Fruit fly (Drosophila melanogaster) whole organism, prepupa: Measurements from ENCODE around the gene CG10340.
A peak's percentile ranks its signal among the peaks of the same experiment; 100 is the strongest.

ENCODE experiments used
- Blimp-1 ChIP-seq: fragments of 200-800 bp; sonication (Bioruptor generic); optimal IDR thresholded peaks from 3 replicates; lab custom pipeline; 2017; ENCODE audit warnings: missing biosample characterization, missing genetic modification characterization, mild to moderate bottlenecking, moderate library complexity, missing genetic modification reagents
- CG10631 ChIP-seq: fragments of 200-800 bp; sonication (Bioruptor generic); optimal IDR thresholded peaks from 2 replicates; lab custom pipeline; 2016; ENCODE audit warnings: missing biosample characterization, missing genetic modification characterization
- CG15336 ChIP-seq: fragments of 200-800 bp; sonication (Bioruptor generic); IDR thresholded peaks from 2 replicates; pipeline ENCODE4 v1.3.6; 2022; ENCODE audit warnings: missing biosample characterization, missing genetic modification characterization
- CG1621 ChIP-seq: fragments of 200-800 bp; sonication (Bioruptor generic); optimal IDR thresholded peaks from 3 replicates; lab custom pipeline; 2018; ENCODE audit warnings: missing biosample characterization, mild to moderate bottlenecking, missing genetic modification characterization
- CG16779 ChIP-seq: fragments of 200-800 bp; sonication (Bioruptor generic); optimal IDR thresholded peaks from 3 replicates; lab custom pipeline; 2017; ENCODE audit warnings: missing biosample characterization, mild to moderate bottlenecking, missing genetic modification characterization
- CG3032 ChIP-seq: fragments of 200-800 bp; optimal IDR thresholded peaks from 2 replicates; lab custom pipeline; 2019; ENCODE audit warnings: missing biosample characterization, mild to moderate bottlenecking, missing genetic modification characterization, moderate library complexity
- CG32006 ChIP-seq: fragments of 200-800 bp; sonication (Bioruptor generic); optimal IDR thresholded peaks from 3 replicates; lab custom pipeline; 2017; ENCODE audit warnings: missing biosample characterization, mild to moderate bottlenecking, missing genetic modification characterization
- CG3919 ChIP-seq: fragments of 200-800 bp; sonication (Bioruptor generic); optimal IDR thresholded peaks from 3 replicates; lab custom pipeline; 2016; ENCODE audit warnings: missing biosample characterization, missing genetic modification characterization
- CG4318 ChIP-seq: fragments of 200-800 bp; sonication (Bioruptor generic); optimal IDR thresholded peaks from 3 replicates; lab custom pipeline; 2017; ENCODE audit warnings: missing biosample characterization, mild to moderate bottlenecking, missing genetic modification characterization
- CG6163 ChIP-seq: fragments of 200-800 bp; sonication (Bioruptor generic); IDR thresholded peaks from 3 replicates; pipeline ENCODE4 v1.3.6; 2022; ENCODE audit warnings: missing biosample characterization, missing genetic modification characterization
- CG6276 ChIP-seq: fragments of 200-800 bp; sonication (Bioruptor generic); optimal IDR thresholded peaks from 2 replicates; lab custom pipeline; 2017; ENCODE audit warnings: missing biosample characterization, mild to moderate bottlenecking, missing genetic modification characterization
- CG6792 ChIP-seq: fragments of 200-800 bp; sonication (Bioruptor generic); optimal IDR thresholded peaks from 3 replicates; lab custom pipeline; 2016; ENCODE audit warnings: missing biosample characterization, missing genetic modification characterization
- CG6808 ChIP-seq: fragments of 200-800 bp; sonication (Bioruptor generic); optimal IDR thresholded peaks from 3 replicates; lab custom pipeline; 2017; ENCODE audit warnings: missing biosample characterization, missing genetic modification characterization, mild to moderate bottlenecking, moderate library complexity, missing genetic modification reagents
- CG6854 ChIP-seq: fragments of 200-800 bp; sonication (Bioruptor generic); optimal IDR thresholded peaks from 2 replicates; lab custom pipeline; 2017; ENCODE audit warnings: missing biosample characterization, mild to moderate bottlenecking, missing genetic modification characterization
- CG7368 ChIP-seq: fragments of 200-800 bp; sonication (Bioruptor generic); optimal IDR thresholded peaks from 3 replicates; lab custom pipeline; 2016; ENCODE audit warnings: missing biosample characterization, missing genetic modification characterization
- CG8119 ChIP-seq: fragments of 200-800 bp; sonication (Bioruptor generic); IDR thresholded peaks from 3 replicates; pipeline ENCODE4 v1.3.6; 2022; ENCODE audit warnings: missing biosample characterization, missing genetic modification characterization
- CG8319 ChIP-seq: fragments of 200-800 bp; sonication (Bioruptor generic); optimal IDR thresholded peaks from 3 replicates; lab custom pipeline; 2016; ENCODE audit warnings: missing biosample characterization, missing genetic modification characterization
- CG8632 ChIP-seq: fragments of 200-800 bp; sonication (Bioruptor generic); optimal IDR thresholded peaks from 3 replicates; lab custom pipeline; 2016; ENCODE audit warnings: missing biosample characterization, missing genetic modification characterization
- CG9139 ChIP-seq: fragments of 200-800 bp; sonication (Bioruptor generic); optimal IDR thresholded peaks from 3 replicates; lab custom pipeline; 2017; ENCODE audit warnings: missing biosample characterization, mild to moderate bottlenecking, missing genetic modification characterization
- Eip78C ChIP-seq: fragments of 200-800 bp; sonication (Bioruptor generic); peaks from one replicate; lab custom pipeline; 2016; ENCODE audit warnings: missing biosample characterization, missing genetic modification characterization
- Eip93F ChIP-seq: fragments of 200-800 bp; sonication (Bioruptor generic); optimal IDR thresholded peaks from 2 replicates; lab custom pipeline; 2016; ENCODE audit warnings: missing biosample characterization, mild to moderate bottlenecking, missing genetic modification characterization
- Gug ChIP-seq: fragments of 200-800 bp; sonication (Bioruptor generic); IDR thresholded peaks from 2 replicates; pipeline ENCODE4 v1.3.6; 2022; ENCODE audit warnings: missing biosample characterization, missing genetic modification characterization
- Hr38 ChIP-seq: sonication (Bioruptor generic); optimal IDR thresholded peaks from 2 replicates; lab custom pipeline; 2016; ENCODE audit warnings: missing biosample characterization, missing genetic modification characterization
- Hr4 ChIP-seq: fragments of 200-800 bp; sonication (Bioruptor generic); optimal IDR thresholded peaks from 3 replicates; lab custom pipeline; 2016; ENCODE audit warnings: missing biosample characterization, missing genetic modification characterization
- Lpt ChIP-seq: fragments of 200-800 bp; sonication (Bioruptor generic); optimal IDR thresholded peaks from 3 replicates; lab custom pipeline; 2016; ENCODE audit warnings: missing biosample characterization, missing genetic modification characterization
- Smox ChIP-seq: fragments of 200-800 bp; sonication (Bioruptor generic); optimal IDR thresholded peaks from 3 replicates; lab custom pipeline; 2016; ENCODE audit warnings: missing biosample characterization, missing genetic modification characterization
- Sox102F ChIP-seq: fragments of 200-800 bp; sonication (Bioruptor generic); optimal IDR thresholded peaks from 2 replicates; lab custom pipeline; 2016; ENCODE audit warnings: missing biosample characterization, mild to moderate bottlenecking, missing genetic modification characterization
- Sox14 ChIP-seq: fragments of 200-800 bp; sonication (Bioruptor generic); optimal IDR thresholded peaks from 3 replicates; lab custom pipeline; 2016; ENCODE audit warnings: missing biosample characterization, missing genetic modification characterization
- acj6 ChIP-seq: fragments of 200-800 bp; sonication (Bioruptor generic); optimal IDR thresholded peaks from 3 replicates; lab custom pipeline; 2016; ENCODE audit warnings: missing biosample characterization, missing genetic modification characterization
- cyc ChIP-seq: fragments of 200-800 bp; sonication (Bioruptor generic); optimal IDR thresholded peaks from 3 replicates; lab custom pipeline; 2016; ENCODE audit warnings: missing biosample characterization, missing genetic modification characterization
- dsx ChIP-seq: fragments of 200-800 bp; optimal IDR thresholded peaks from 3 replicates; lab custom pipeline; 2019; ENCODE audit warnings: missing biosample characterization, mild to moderate bottlenecking, missing genetic modification characterization, moderate library complexity; ENCODE audit not compliant: poor library complexity, severe bottlenecking
- eg ChIP-seq: fragments of 200-800 bp; sonication (Bioruptor generic); IDR thresholded peaks from 3 replicates; pipeline ENCODE4 v1.3.6; 2022; ENCODE audit warnings: missing biosample characterization, missing genetic modification characterization
- esn ChIP-seq: fragments of 200-800 bp; sonication (Bioruptor generic); optimal IDR thresholded peaks from 2 replicates; lab custom pipeline; 2016; ENCODE audit warnings: missing biosample characterization, mild to moderate bottlenecking, missing genetic modification characterization, moderate library complexity
- fd85E ChIP-seq: fragments of 200-800 bp; sonication (Bioruptor generic); optimal IDR thresholded peaks from 3 replicates; lab custom pipeline; 2016; ENCODE audit warnings: missing biosample characterization, missing genetic modification characterization
- fkh ChIP-seq: fragments of 200-800 bp; sonication (Bioruptor generic); optimal IDR thresholded peaks from 3 replicates; lab custom pipeline; 2017; ENCODE audit warnings: missing biosample characterization, mild to moderate bottlenecking, missing genetic modification characterization, moderate library complexity
- lz ChIP-seq: fragments of 200-800 bp; sonication (Bioruptor generic); optimal IDR thresholded peaks from 3 replicates; lab custom pipeline; 2016; ENCODE audit warnings: missing biosample characterization, missing genetic modification characterization
- net ChIP-seq: fragments of 200-800 bp; sonication (Bioruptor generic); optimal IDR thresholded peaks from 3 replicates; lab custom pipeline; 2016; ENCODE audit warnings: missing biosample characterization, missing genetic modification characterization
- pdm3 ChIP-seq: fragments of 200-800 bp; sonication (Bioruptor generic); optimal IDR thresholded peaks from 3 replicates; lab custom pipeline; 2016; ENCODE audit warnings: missing biosample characterization, missing genetic modification characterization
- spab ChIP-seq: fragments of 200-800 bp; sonication (Bioruptor generic); optimal IDR thresholded peaks from 2 replicates; lab custom pipeline; 2017; ENCODE audit warnings: missing biosample characterization, mild to moderate bottlenecking, missing genetic modification characterization, missing genetic modification reagents
- topi ChIP-seq: fragments of 200-800 bp; sonication (Bioruptor generic); optimal IDR thresholded peaks from 3 replicates; lab custom pipeline; 2016; ENCODE audit warnings: missing biosample characterization, missing genetic modification characterization

Gene CG10340

dm6 chr3R:16630564-16630963, 16.4 kb upstream of the CG10340 start:
- no peak for TF ChIP-seq CG1621 (tag; lab: Kevin White, UChicago)
- no peak for TF ChIP-seq pdm3 (GFP tag; lab: Kevin White, UChicago)

dm6 chr3R:16626899-16627432, 12.8 kb upstream of the CG10340 start:
- TF ChIP-seq acj6 (no peak), fkh (GFP tag; lab: Kevin White, UChicago) (peak; percentile 51)

- no peak for TF ChIP-seq cyc
- no peak for TF ChIP-seq fd85E (GFP tag; lab: Kevin White, UChicago)
- no peak for TF ChIP-seq Blimp-1
- peak; percentile 33; the same call in 1 of the 3 replicates for TF ChIP-seq CG8119
- TF ChIP-seq CG8319: no peak
- TF ChIP-seq CG4318: no peak
- TF ChIP-seq CG6792: no peak
- TF ChIP-seq Sox102F: no peak
- TF ChIP-seq Eip93F (GFP tag; lab: Kevin White, UChicago): no peak
- TF ChIP-seq CG10631: no peak
- no peak for TF ChIP-seq Gug
- TF ChIP-seq topi (GFP tag; lab: Kevin White, UChicago): no peak
- no peak for TF ChIP-seq CG16779 (tag; lab: Kevin White, UChicago)
- no peak for TF ChIP-seq Hr38 (GFP tag; lab: Kevin White, UChicago)
- 0 out of 3 replicates have a peak, but pooled peaks have one; percentile 29 for TF ChIP-seq CG6163 (GFP tag; lab: Robert Waterston, UW)
- TF ChIP-seq spab (GFP tag; lab: Kevin White, UChicago): no peak
- no peak for TF ChIP-seq pdm3 (GFP tag; lab: Kevin White, UChicago)
- TF ChIP-seq CG6808 (GFP tag; lab: Kevin White, UChicago): no peak
- TF ChIP-seq CG1621 (tag; lab: Kevin White, UChicago): peak; percentile 26
- TF ChIP-seq Eip78C (GFP tag; lab: Kevin White, UChicago): peak; percentile 46
- no peak for TF ChIP-seq fkh (GFP tag; lab: Kevin White, UChicago)
These were observed 11.7 kb upstream of the CG10340 start for dm6 chr3R:16625844-16626430.

dm6 chr3R:16624750-16625549, 10.8 kb upstream of the CG10340 start, which contains the start of gene Fas1:
TSS of gene Fas1 (plus strand) at chr3R:16625238.
- no peak for TF ChIP-seq CG9139 (GFP tag; lab: Kevin White, UChicago)
- TF ChIP-seq Lpt (GFP tag; lab: Kevin White, UChicago): no peak
- TF ChIP-seq CG7368 (GFP tag; lab: Kevin White, UChicago): no peak
- TF ChIP-seq CG3032: no peak
- TF ChIP-seq spab (GFP tag; lab: Kevin White, UChicago): no peak
- no peak for TF ChIP-seq Blimp-1
- no peak for TF ChIP-seq eg (GFP tag; lab: Robert Waterston, UW)
- TF ChIP-seq topi (GFP tag; lab: Kevin White, UChicago): no peak
- TF ChIP-seq CG32006 (GFP tag; lab: Kevin White, UChicago): no peak
- no peak for TF ChIP-seq pdm3 (GFP tag; lab: Kevin White, UChicago)
- TF ChIP-seq dsx (GFP tag; lab: Kevin White, UChicago): no peak
- TF ChIP-seq lz (GFP tag; lab: Kevin White, UChicago): no peak
- TF ChIP-seq CG15336 (GFP tag; lab: Robert Waterston, UW): no peak
- no peak for TF ChIP-seq esn (GFP tag; lab: Kevin White, UChicago)
- TF ChIP-seq CG6276 (GFP tag; lab: Kevin White, UChicago): no peak
- TF ChIP-seq Sox14 (GFP tag; lab: Kevin White, UChicago): no peak
- TF ChIP-seq Hr38 (GFP tag; lab: Kevin White, UChicago): no peak
- TF ChIP-seq Eip78C (GFP tag; lab: Kevin White, UChicago): peak; percentile 50
- TF ChIP-seq CG6854 (GFP tag; lab: Kevin White, UChicago): peak; percentile 38
- no peak for TF ChIP-seq CG8319
- TF ChIP-seq CG8119: no peak
- TF ChIP-seq Smox: no peak
- TF ChIP-seq net (GFP tag; lab: Kevin White, UChicago): no peak
- no peak for TF ChIP-seq CG8632 (GFP tag; lab: Kevin White, UChicago)
- peak; percentile 13 for TF ChIP-seq CG3919 (GFP tag; lab: Kevin White, UChicago)
- TF ChIP-seq CG6808 (GFP tag; lab: Kevin White, UChicago): no peak
- TF ChIP-seq Hr4 (GFP tag; lab: Kevin White, UChicago): peak; percentile 15
- TF ChIP-seq fkh (GFP tag; lab: Kevin White, UChicago): no peak
- no peak for TF ChIP-seq CG1621 (tag; lab: Kevin White, UChicago)
- TF ChIP-seq, all 60 proteins: peak for 4
